Fruit fly (Drosophila melanogaster) whole organism, adult: ENCODE results near the gene PMP34.

Experiments
- CG1620 ChIP-seq: fragments of 200-800 bp; sonication (Bioruptor generic); optimal IDR thresholded peaks from 2 replicates; lab custom pipeline; 2016; ENCODE audit warnings: missing biosample characterization, missing genetic modification characterization
- CG33017 ChIP-seq: fragments of 200-800 bp; sonication (Bioruptor generic); optimal IDR thresholded peaks from 2 replicates; lab custom pipeline; 2018; ENCODE audit warnings: missing biosample characterization, mild to moderate bottlenecking, missing genetic modification characterization, moderate library complexity
- CG7045 ChIP-seq: fragments of 200-800 bp; sonication (Bioruptor generic); optimal IDR thresholded peaks from 2 replicates; lab custom pipeline; 2017; ENCODE audit warnings: missing biosample characterization, mild to moderate bottlenecking, missing genetic modification characterization
- CG7101 ChIP-seq: fragments of 200-800 bp; sonication (Bioruptor generic); optimal IDR thresholded peaks from 2 replicates; lab custom pipeline; 2018; ENCODE audit warnings: missing biosample characterization, mild to moderate bottlenecking, missing genetic modification characterization, moderate library complexity
- Crg-1 ChIP-seq: fragments of 200-800 bp; sonication (Bioruptor generic); optimal IDR thresholded peaks from 2 replicates; lab custom pipeline; 2016; ENCODE audit warnings: missing biosample characterization, missing genetic modification characterization
- bab1 ChIP-seq: fragments of 200-800 bp; sonication (Bioruptor generic); optimal IDR thresholded peaks from 3 replicates; lab custom pipeline; 2019; ENCODE audit warnings: missing biosample characterization, mild to moderate bottlenecking, missing genetic modification characterization, moderate library complexity
- cic ChIP-seq: fragments of 200-800 bp; sonication (Bioruptor generic); optimal IDR thresholded peaks from 2 replicates; lab custom pipeline; 2017; ENCODE audit warnings: missing biosample characterization, mild to moderate bottlenecking, missing genetic modification characterization, moderate library complexity
- cnc ChIP-seq, 2 experiments: fragments of >200 bp; optimal IDR thresholded peaks; 2 replicates each; lab custom pipeline; 2017
- kay ChIP-seq: fragments of 200-800 bp; sonication (Bioruptor generic); peaks from one replicate; lab custom pipeline; 2016; ENCODE audit warnings: missing biosample characterization, missing genetic modification characterization, borderline replicate concordance
- pad ChIP-seq: fragments of 200-800 bp; sonication (Bioruptor generic); optimal IDR thresholded peaks from 3 replicates; lab custom pipeline; 2017; ENCODE audit warnings: missing biosample characterization, missing genetic modification characterization, mild to moderate bottlenecking, moderate library complexity, missing genetic modification reagents

DNA sequence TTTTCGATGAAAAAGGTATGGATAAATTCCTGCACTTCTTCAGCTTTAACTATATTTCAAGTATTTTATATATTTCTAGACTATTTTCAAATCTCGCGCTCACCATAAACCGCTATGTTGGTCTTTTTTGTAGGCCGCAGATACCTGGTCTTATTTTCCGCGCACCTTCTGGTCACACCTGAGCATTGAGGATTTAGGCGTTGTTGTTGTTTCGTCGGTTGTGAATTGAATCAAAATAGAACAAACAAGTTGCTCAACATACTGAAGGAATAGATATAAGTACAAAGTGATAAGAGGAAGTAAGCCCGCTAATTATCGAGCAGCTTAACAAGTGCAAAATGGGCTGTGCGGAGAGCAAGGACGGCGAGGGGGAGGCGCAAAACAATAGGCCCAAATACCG lies 40.8 kb upstream of the PMP34 start, which contains the start of gene Ctl1:
- TF ChIP-seq Crg-1 (GFP tag; lab: Kevin White, UChicago) (no peak), bab1 (GFP tag; lab: Kevin White, UChicago) (peak; percentile 23), CG33017 (tag; lab: Kevin White, UChicago) (no peak), CG7045 (GFP tag; lab: Kevin White, UChicago) (no peak), CG7101 (no peak), pad (GFP tag; lab: Kevin White, UChicago) (no peak), cnc (optimal IDR thresholded peaks at IDR 0.05; lab: Kevin White, UChicago) (no peak), kay (no peak), cic (GFP tag; lab: Kevin White, UChicago) (no peak), CG1620 (no peak)
